Worm (Caenorhabditis elegans): ENCODE results near the gene Y73F8A.1159.

DNA sequence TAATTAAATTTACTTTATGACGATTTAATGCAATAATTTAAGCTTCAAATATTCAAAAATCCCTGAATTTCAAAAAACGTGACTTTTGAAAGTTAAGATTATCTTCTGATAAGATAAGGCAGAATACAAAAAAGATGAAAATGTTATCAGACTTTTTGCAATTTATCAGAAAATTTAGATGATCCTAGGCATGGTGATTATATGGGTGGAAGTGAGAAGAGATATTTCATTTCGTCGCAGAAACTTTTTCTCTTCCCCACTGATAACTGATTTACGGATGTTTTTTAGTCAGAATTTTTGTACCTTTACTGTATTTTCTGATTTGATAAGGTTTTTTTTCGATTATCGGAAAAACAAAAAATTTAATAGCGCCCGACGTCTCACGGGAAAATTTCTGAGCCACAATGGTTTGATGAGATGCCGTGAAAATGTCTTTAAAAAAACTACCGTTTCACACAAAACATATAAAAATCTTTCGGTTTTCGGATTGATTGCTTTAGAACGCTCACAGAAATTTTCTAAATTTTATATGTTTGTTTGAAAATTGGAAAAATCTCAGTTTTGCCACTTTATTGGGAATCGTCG lies 4.5 kb upstream of the Y73F8A.1159 start:
- TF ChIP-seq ets-4 (tag; optimal IDR thresholded peaks at IDR 0.05) (no peak), pqm-1 (tag; optimal IDR thresholded peaks at IDR 0.05) (no peak)

Measured in whole organism, late embryonic.